Worm (Caenorhabditis elegans): ENCODE measurements around the gene pgph-3.
A peak's percentile ranks its signal among the peaks of the same experiment; 100 is the strongest.

pgph-3 gene

ce11 chrV:5763787-5764186, at the start of gene pgph-3:
TSS of gene pgph-3 (minus strand) at chrV:5763846.
- TF ChIP-seq nhr-90 (tag; optimal IDR thresholded peaks at IDR 0.05; ENCODE audit: poor library complexity) = no peak
- no peak for TF ChIP-seq ztf-4 (tag; optimal IDR thresholded peaks at IDR 0.05)
- no peak for TF ChIP-seq fkh-10 (GFP tag; optimal IDR thresholded peaks at IDR 0.05)
- TF ChIP-seq zag-1 (tag; optimal IDR thresholded peaks at IDR 0.05) = no peak
- no peak for TF ChIP-seq egl-13 (tag; optimal IDR thresholded peaks at IDR 0.05)
- TF ChIP-seq lin-35 (GFP tag; optimal IDR thresholded peaks at IDR 0.05) = peak in 1 of 2 experiments; percentile 9
- TF ChIP-seq egl-27 (tag; optimal IDR thresholded peaks at IDR 0.05) = no peak
- peak; percentile 17 to 27 for TF ChIP-seq efl-1 (optimal IDR thresholded peaks at IDR 0.05)
- TF ChIP-seq efl-1 (GFP tag; optimal IDR thresholded peaks at IDR 0.05 in 1 of 2) = no peak
- TF ChIP-seq lin-14 (GFP tag; optimal IDR thresholded peaks at IDR 0.05) = peak; percentile 81
- TF ChIP-seq ceh-90 (tag; optimal IDR thresholded peaks at IDR 0.05) = no peak
- TF ChIP-seq nhr-20 (tag; optimal IDR thresholded peaks at IDR 0.05) = peak; percentile 49
- TF ChIP-seq grh-1 (GFP tag; IDR thresholded peaks at IDR 0.05) = no peak
- peak; percentile 51 for TF ChIP-seq nhr-19 (GFP tag; conservative IDR thresholded peaks at IDR 0.05)
- TF ChIP-seq C04F5.9 (tag; optimal IDR thresholded peaks at IDR 0.05) = no peak
- TF ChIP-seq alr-1 (tag; optimal IDR thresholded peaks at IDR 0.05; ENCODE audit: borderline replicate concordance) = no peak
- no peak for TF ChIP-seq ceh-8 (GFP tag; optimal IDR thresholded peaks at IDR 0.05)
- no peak for TF ChIP-seq ceh-82 (tag; optimal IDR thresholded peaks at IDR 0.05)
- peak; percentile 82 for TF ChIP-seq nhr-85 (tag)
- TF ChIP-seq rnt-1 (tag; optimal IDR thresholded peaks at IDR 0.05) = peak; percentile 40
- peak; percentile 65 for TF ChIP-seq elt-2 (tag; optimal IDR thresholded peaks at IDR 0.05)
- TF ChIP-seq elt-3 (tag; optimal IDR thresholded peaks at IDR 0.05) = peak in 1 of 6 experiments; percentile 20
- TF ChIP-seq pqm-1 (tag; optimal IDR thresholded peaks at IDR 0.05) = no peak
- TF ChIP-seq blmp-1 (tag; optimal IDR thresholded peaks at IDR 0.05) = peak; percentile 59
- no peak for TF ChIP-seq sup-37 (GFP tag; optimal IDR thresholded peaks at IDR 0.05)
- peak; percentile 28 for TF ChIP-seq mep-1 (tag; optimal IDR thresholded peaks at IDR 0.05)
- TF ChIP-seq fkh-4 (tag; optimal IDR thresholded peaks at IDR 0.05; ENCODE audit: borderline replicate concordance) = no peak
- no peak for TF ChIP-seq ces-1 (GFP tag; optimal IDR thresholded peaks at IDR 0.05)
- TF ChIP-seq Y116A8C.19 (tag; optimal IDR thresholded peaks at IDR 0.05; ENCODE audit: borderline replicate concordance) = no peak
- no peak for TF ChIP-seq nhr-77 (tag; optimal IDR thresholded peaks at IDR 0.05)
- no peak for TF ChIP-seq pag-3 (tag; optimal IDR thresholded peaks at IDR 0.05; ENCODE audit: borderline replicate concordance, insufficient read depth)
- no peak for TF ChIP-seq unc-30 (tag; optimal IDR thresholded peaks at IDR 0.05)
- TF ChIP-seq nhr-71 (tag; optimal IDR thresholded peaks at IDR 0.05) = peak; percentile 63
- TF ChIP-seq nhr-11 (tag; optimal IDR thresholded peaks at IDR 0.05) = no peak
- no peak for TF ChIP-seq lir-3 (tag; optimal IDR thresholded peaks at IDR 0.05; ENCODE audit: poor library complexity)

- TF ChIP-seq pqm-1 (tag; optimal IDR thresholded peaks at IDR 0.05) (peak; percentile 8), lin-39 (tag; optimal IDR thresholded peaks at IDR 0.05) (no peak), nhr-85 (tag) (peak; percentile 48), elt-2 (tag; optimal IDR thresholded peaks at IDR 0.05) (peak; percentile 7), blmp-1 (tag; optimal IDR thresholded peaks at IDR 0.05) (peak; percentile 6), isw-1 (GFP tag; IDR thresholded peaks at IDR 0.05) (no peak), ceh-63 (GFP tag; optimal IDR thresholded peaks at IDR 0.05) (no peak)
Observed at ce11 chrV:5813060-5813659, 49.5 kb upstream of the pgph-3 start, which contains the start of gene ZC250.4. TSS of gene ZC250.4 (minus strand) at chrV:5813137.

- TF ChIP-seq ces-1 (GFP tag; optimal IDR thresholded peaks at IDR 0.05) (no peak), efl-3 (GFP tag; optimal IDR thresholded peaks at IDR 0.05) (no peak), nhr-19 (GFP tag; conservative IDR thresholded peaks at IDR 0.05) (no peak)
Observed at ce11 chrV:5805467-5805866, 41.8 kb upstream of the pgph-3 start, which contains the start of gene ZC250.5. TSS of gene ZC250.5 (plus strand) at chrV:5805767.

Measured in whole organism, L1 larva.